Worm (Caenorhabditis elegans) whole organism, mixed stage, embryonic: ENCODE results near the gene C06B3.7.

ENCODE experiments used
- M03D4.4 ChIP-seq: sonication (generic microtip); optimal IDR thresholded peaks from 2 replicates; lab custom pipeline; 2017; ENCODE audit warnings: mild to moderate bottlenecking, missing genetic modification characterization, missing compliant biosample characterization
- ham-2 ChIP-seq: fragments of 200-800 bp; sonication (Bioruptor generic); optimal IDR thresholded peaks from 2 replicates; lab custom pipeline; 2018; ENCODE audit warnings: mild to moderate bottlenecking, missing genetic modification characterization, missing compliant biosample characterization
- lin-13 ChIP-seq: fragments of 150-350 bp; optimal IDR thresholded peaks from 2 replicates; lab custom pipeline; 2014; ENCODE audit warnings: missing biosample characterization, missing genetic modification characterization
- lin-32 ChIP-seq: fragments of 200-800 bp; sonication (Bioruptor generic); optimal IDR thresholded peaks from 2 replicates; lab custom pipeline; 2018; ENCODE audit warnings: mild to moderate bottlenecking, missing genetic modification characterization, missing compliant biosample characterization
- lsy-2 ChIP-seq: fragments of 150-350 bp; optimal IDR thresholded peaks from 2 replicates; lab custom pipeline; 2014; ENCODE audit warnings: missing biosample characterization, missing genetic modification characterization
- mls-2 ChIP-seq: sonication (generic microtip); optimal IDR thresholded peaks from 2 replicates; lab custom pipeline; 2016; ENCODE audit warnings: mild to moderate bottlenecking, missing genetic modification characterization, moderate library complexity, missing compliant biosample characterization
- nhr-2 ChIP-seq: fragments of 150-350 bp; optimal IDR thresholded peaks from 2 replicates; lab custom pipeline; 2014; ENCODE audit warnings: missing biosample characterization, missing genetic modification characterization
- nhr-237 ChIP-seq: fragments of 150-350 bp; optimal IDR thresholded peaks from 2 replicates; lab custom pipeline; 2014; ENCODE audit warnings: missing biosample characterization, missing genetic modification characterization
- nhr-28 ChIP-seq: fragments of 150-350 bp; optimal IDR thresholded peaks from 2 replicates; lab custom pipeline; 2014; ENCODE audit warnings: missing biosample characterization, missing genetic modification characterization
- pha-4 ChIP-seq: fragments of 150-350 bp; optimal IDR thresholded peaks from 2 replicates; lab custom pipeline; 2018; ENCODE audit warnings: missing biosample characterization, missing genetic modification reagents, missing genetic modification characterization
- snpc-4 ChIP-seq: fragments of 150-350 bp; optimal IDR thresholded peaks from 2 replicates; lab custom pipeline; 2014; ENCODE audit warnings: missing biosample characterization, missing genetic modification characterization
- unc-39 ChIP-seq: fragments of 150-350 bp; optimal IDR thresholded peaks from 2 replicates; lab custom pipeline; 2014; ENCODE audit warnings: missing biosample characterization, missing genetic modification characterization
- unc-62 ChIP-seq: fragments of 150-350 bp; optimal IDR thresholded peaks from 2 replicates; lab custom pipeline; 2014; ENCODE audit warnings: missing biosample characterization, missing genetic modification reagents, missing genetic modification characterization
- ztf-11 ChIP-seq: fragments of 150-350 bp; optimal IDR thresholded peaks from 2 replicates; lab custom pipeline; 2014; ENCODE audit warnings: missing biosample characterization, missing genetic modification characterization

DNA sequence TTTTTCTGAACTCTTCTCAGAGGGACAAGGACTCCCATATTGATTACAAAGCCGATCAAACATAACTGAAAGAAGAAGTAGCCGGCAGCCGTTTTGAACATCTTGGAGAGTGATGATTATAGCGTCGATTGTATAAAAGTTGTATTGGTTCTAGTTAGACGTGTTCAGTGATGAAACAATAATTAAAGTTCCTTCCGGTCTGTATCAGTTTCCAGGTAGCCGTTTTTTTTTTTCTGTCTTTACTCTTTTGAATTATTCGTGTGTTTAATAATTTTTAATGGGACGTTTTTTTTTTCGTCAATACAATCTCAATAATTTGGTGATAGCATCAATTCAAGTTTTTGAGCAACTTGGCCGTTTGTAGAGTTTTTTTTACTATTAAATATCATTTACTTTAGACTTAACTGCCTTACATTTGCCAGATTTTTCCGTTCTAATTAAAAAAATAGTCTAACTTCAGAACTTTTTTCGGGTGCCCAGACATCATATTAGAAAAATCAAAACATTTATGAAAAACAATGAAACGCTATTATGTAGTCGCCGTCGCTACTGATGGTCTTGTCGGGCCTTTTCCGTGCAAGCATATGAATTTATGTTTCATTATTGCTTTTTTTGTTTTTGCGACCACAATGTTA lies 37.0 kb downstream of the C06B3.7 start, which contains the start of the genes srx-10 and clec-226:
- no peak for TF ChIP-seq lsy-2
- no peak for TF ChIP-seq M03D4.4 (tag; lab: Kevin White, UChicago)
- no peak for TF ChIP-seq ham-2 (GFP tag; lab: Kevin White, UChicago)
- no peak for TF ChIP-seq lin-32 (GFP tag; lab: Kevin White, UChicago)
- TF ChIP-seq nhr-237 (tag; lab: Kevin White, UChicago): no peak
- TF ChIP-seq pha-4 (tag; lab: Kevin White, UChicago): no peak
- no peak for TF ChIP-seq ztf-11 (tag; lab: Kevin White, UChicago)
- TF ChIP-seq mls-2 (tag; lab: Kevin White, UChicago): no peak
- no peak for TF ChIP-seq unc-39 (tag; lab: Kevin White, UChicago)
- TF ChIP-seq snpc-4 (tag; lab: Kevin White, UChicago): no peak
- TF ChIP-seq lin-13 (tag; lab: Kevin White, UChicago): no peak
- TF ChIP-seq nhr-28 (tag; lab: Kevin White, UChicago): no peak
- TF ChIP-seq nhr-2 (tag; lab: Kevin White, UChicago): no peak
- TF ChIP-seq unc-62: no peak
